Worm (Caenorhabditis elegans) whole organism, L1 larva: ENCODE results near the gene Y39A1A.2.

Experiments
- blmp-1 ChIP-seq: fragments of 150-350 bp; optimal IDR thresholded peaks from 2 replicates; lab custom pipeline; 2014; ENCODE audit warnings: missing biosample characterization, missing genetic modification characterization
- efl-1 ChIP-seq, 4 experiments: fragments of 150-350 bp; optimal IDR thresholded peaks in 3 of 4; peaks in 1 of 4; 1 replicate in 1 of 4; 2 replicates in 3 of 4; lab custom pipeline; 2014; ENCODE audit warnings: missing biosample characterization in 2 of 4, missing genetic modification characterization in 2 of 4, missing genetic modification reagents in 2 of 4
- elt-3 ChIP-seq, 6 experiments: fragments of 150-350 bp in 1 of 6; sonication (generic microtip); optimal IDR thresholded peaks; 2 replicates each; lab custom pipeline; 2017 to 2018; ENCODE audit warnings: missing biosample characterization in 6 of 6, missing genetic modification characterization in 6 of 6, inconsistent platforms in 1 of 6
- lsy-2 ChIP-seq, 2 experiments: fragments of 150-350 bp; optimal IDR thresholded peaks; 2 replicates each; lab custom pipeline; 2014; ENCODE audit warnings: missing biosample characterization in 2 of 2, missing genetic modification characterization in 2 of 2
- pag-3 ChIP-seq: sonication (generic microtip); optimal IDR thresholded peaks from 2 replicates; lab custom pipeline; 2017; ENCODE audit warnings: missing genetic modification characterization, mild to moderate bottlenecking, missing compliant biosample characterization, antibody characterized with exemption, borderline replicate concordance; ENCODE audit not compliant: insufficient read depth
- rnt-1 ChIP-seq: sonication (generic microtip); optimal IDR thresholded peaks from 2 replicates; lab custom pipeline; 2016; ENCODE audit warnings: mild to moderate bottlenecking, missing genetic modification characterization, moderate library complexity, missing compliant biosample characterization
- unc-130 ChIP-seq: fragments of 150-350 bp; optimal IDR thresholded peaks from 2 replicates; lab custom pipeline; 2017; ENCODE audit warnings: missing biosample characterization, missing genetic modification characterization, inconsistent platforms
- unc-62 ChIP-seq: fragments of 150-350 bp; optimal IDR thresholded peaks from 2 replicates; lab custom pipeline; 2014; ENCODE audit warnings: missing biosample characterization, missing genetic modification reagents, missing genetic modification characterization
- ztf-4 ChIP-seq: fragments of 150-350 bp; optimal IDR thresholded peaks from 2 replicates; lab custom pipeline; 2014; ENCODE audit warnings: missing biosample characterization, missing genetic modification characterization

- TF ChIP-seq pag-3 (tag; lab: Kevin White, UChicago) (no peak), unc-130 (tag; lab: Kevin White, UChicago) (no peak), blmp-1 (no peak), ztf-4 (no peak), unc-62 (GFP tag; lab: Kevin White, UChicago) (no peak), efl-1 (optimal IDR thresholded peaks at IDR 0.05; lab: Kevin White, UChicago) (no peak), efl-1 (GFP tag; optimal IDR thresholded peaks at IDR 0.05 in 1 of 2; lab: Kevin White, UChicago) (no peak), rnt-1 (no peak), elt-3 (tag; optimal IDR thresholded peaks at IDR 0.05; lab: Kevin White, UChicago) (no peak), lsy-2 (tag; optimal IDR thresholded peaks at IDR 0.05; lab: Kevin White, UChicago) (no peak)
Measured at ce11 chrIII:10629795-10630194, 26.4 kb upstream of the Y39A1A.2 start.
